Fruit fly (Drosophila melanogaster) S2 (cell line): ENCODE results near the gene Noc3.

Experiments used
- CG8478 ChIP-seq: fragments of >200 bp; optimal IDR thresholded peaks from 2 replicates; lab custom pipeline; 2018
- CTCF ChIP-seq, 2 experiments: fragments of >200 bp; optimal IDR thresholded peaks; 2 replicates each; lab custom pipeline; 2018

The Noc3 gene

DNA sequence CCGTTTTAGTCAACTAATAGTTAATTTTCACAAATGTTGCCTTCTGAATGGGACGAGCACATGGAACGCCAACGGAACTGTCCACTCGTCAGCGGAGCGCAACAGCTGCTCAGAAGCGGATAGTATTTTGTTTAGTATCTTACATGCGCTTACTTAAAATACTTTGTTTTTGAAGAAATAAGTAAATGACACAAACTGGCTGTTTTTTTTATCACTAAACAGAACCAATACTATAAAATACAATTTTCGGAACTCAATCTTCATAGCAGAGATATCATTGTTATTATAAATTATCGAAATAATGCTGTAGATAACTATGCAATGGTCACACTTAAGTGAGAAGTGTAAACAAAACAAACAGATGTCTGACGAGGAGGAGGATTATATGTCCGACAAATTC is at the start of gene Noc3, which contains the start of gene CG10053:
Gene Noc3, minus strand, starts transcription at position 81 of the 400 bp plus-strand sequence.
Gene CG10053, plus strand, starts transcription at position 202 of the 400 bp plus-strand sequence.
- TF ChIP-seq CG8478 (lab: Kevin White, UChicago) = no peak
- TF ChIP-seq CTCF (optimal IDR thresholded peaks at IDR 0.05; lab: Kevin White, UChicago) = no peak

dm6 chr3R:7285662-7286061 is 38.9 kb upstream of the Noc3 start, which contains the start of gene RacGAP84C:
Gene RacGAP84C, plus strand, starts transcription at chr3R:7285962.
- TF ChIP-seq CG8478 (lab: Kevin White, UChicago) = no peak
- TF ChIP-seq CTCF (optimal IDR thresholded peaks at IDR 0.05; lab: Kevin White, UChicago) = no peak

DNA sequence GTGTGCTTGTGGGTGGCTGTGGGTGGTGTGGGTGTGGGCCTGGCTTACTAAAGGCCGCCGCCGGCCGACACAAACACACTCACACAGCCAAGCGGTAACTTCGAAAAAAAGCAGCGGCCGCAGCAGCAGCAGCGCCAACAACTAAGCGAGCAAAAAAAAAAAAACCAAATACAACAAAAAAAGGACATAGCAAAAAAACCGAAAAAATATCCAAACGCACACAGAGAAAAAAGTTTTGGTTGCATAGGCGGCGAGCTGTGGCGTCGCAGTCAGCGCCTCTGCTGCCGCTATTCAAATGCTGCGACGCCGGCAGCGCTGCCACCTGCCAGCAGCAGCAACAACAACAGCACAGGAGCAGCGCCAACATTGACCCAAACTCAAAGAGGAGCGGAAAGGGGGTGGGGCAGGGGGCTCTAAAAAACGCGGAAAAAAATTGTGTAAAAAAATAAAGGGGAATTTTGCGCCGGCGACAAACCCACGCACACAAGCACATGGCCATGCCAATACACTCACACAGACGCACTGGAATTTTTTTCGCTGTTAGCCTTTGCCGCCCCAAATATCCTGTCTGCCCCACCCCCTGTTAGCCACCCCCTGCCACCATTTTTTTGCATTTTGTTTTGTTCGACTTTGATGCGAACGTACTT is 35.6 kb upstream of the Noc3 start:
- TF ChIP-seq CG8478 (lab: Kevin White, UChicago) (no peak), CTCF (optimal IDR thresholded peaks at IDR 0.05; lab: Kevin White, UChicago) (no peak)

- no peak for TF ChIP-seq CG8478 (lab: Kevin White, UChicago)
- TF ChIP-seq CTCF (optimal IDR thresholded peaks at IDR 0.05; lab: Kevin White, UChicago) = no peak
These were observed 30.0 kb upstream of the Noc3 start for dm6 chr3R:7276782-7277181.

dm6 chr3R:7274973-7275525 is 28.3 kb upstream of the Noc3 start:
- no peak for TF ChIP-seq CG8478 (lab: Kevin White, UChicago)
- no peak for TF ChIP-seq CTCF (optimal IDR thresholded peaks at IDR 0.05; lab: Kevin White, UChicago)

DNA sequence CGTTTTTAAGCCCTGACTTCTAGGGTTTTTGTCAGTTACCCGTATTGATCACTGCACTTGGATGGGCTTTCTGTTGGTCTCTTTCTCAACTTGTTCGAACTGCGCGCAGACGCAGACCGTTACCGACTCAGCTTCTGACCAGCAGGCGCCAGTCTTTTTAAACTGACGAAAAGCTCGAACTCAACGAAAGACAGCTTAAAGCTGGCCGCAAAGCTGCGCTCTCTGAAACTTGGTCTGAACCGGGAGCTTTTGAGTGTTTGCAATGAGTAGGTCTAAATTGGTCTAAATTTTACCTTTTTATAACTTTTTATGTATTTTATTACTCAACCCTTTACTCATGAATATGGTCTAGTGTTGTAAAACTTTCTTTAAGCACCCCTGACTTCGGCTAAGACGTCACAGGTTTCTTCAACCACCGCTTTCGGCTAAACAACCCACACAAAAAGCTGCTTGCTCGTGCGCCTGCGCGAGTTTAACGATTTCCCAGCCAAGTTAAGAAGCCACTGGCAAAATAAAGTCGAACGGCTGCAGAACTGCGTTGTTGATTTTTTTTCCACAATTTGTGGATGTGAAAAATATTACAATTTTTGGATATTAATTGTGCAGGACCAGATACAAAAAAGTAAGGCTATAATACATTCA is 18.9 kb upstream of the Noc3 start, which contains the start of the genes Gld and Syt4:
Gene Gld, minus strand, starts transcription at position 137 of the 642 bp plus-strand sequence.
Gene Syt4, plus strand, starts transcription at position 499 of the 642 bp plus-strand sequence.
- TF ChIP-seq CG8478 (lab: Kevin White, UChicago) = no peak
- TF ChIP-seq CTCF (optimal IDR thresholded peaks at IDR 0.05; lab: Kevin White, UChicago) = no peak

dm6 chr3R:7259554-7259953 is 12.8 kb upstream of the Noc3 start:
- TF ChIP-seq CTCF (optimal IDR thresholded peaks at IDR 0.05; lab: Kevin White, UChicago) (no peak), CG8478 (lab: Kevin White, UChicago) (no peak)

- TF ChIP-seq CG8478 (lab: Kevin White, UChicago) = no peak
- TF ChIP-seq CTCF (optimal IDR thresholded peaks at IDR 0.05; lab: Kevin White, UChicago) = no peak
These were observed 5.1 kb upstream of the Noc3 start, which contains the start of gene Obp84a for dm6 chr3R:7251857-7252256. Gene Obp84a, minus strand, starts transcription at chr3R:7251957.

DNA sequence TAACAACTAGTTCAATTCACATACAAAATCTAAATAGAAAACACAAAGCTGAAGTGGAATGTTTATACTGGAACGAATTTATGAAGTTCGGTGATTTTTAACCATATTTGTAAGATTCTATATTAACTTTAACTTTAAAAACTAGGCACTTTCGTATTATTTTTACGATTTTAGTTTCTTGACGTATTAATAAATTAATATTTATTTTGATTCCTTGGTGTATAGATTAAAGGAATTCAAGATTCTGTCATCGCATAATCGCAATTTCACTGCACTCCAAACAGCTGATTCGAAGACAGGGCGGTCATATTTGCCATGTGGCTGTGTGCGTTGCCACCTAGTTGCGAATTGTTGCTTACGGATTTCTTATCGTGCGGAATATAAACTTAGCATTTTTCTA is 2.7 kb upstream of the Noc3 start, which contains the start of the genes CG1227 and Dtwd2:
Gene CG1227, minus strand, starts transcription at position 279 of the 400 bp plus-strand sequence.
Gene Dtwd2, plus strand, starts transcription at position 336 of the 400 bp plus-strand sequence.
- no peak for TF ChIP-seq CTCF (optimal IDR thresholded peaks at IDR 0.05; lab: Kevin White, UChicago)
- no peak for TF ChIP-seq CG8478 (lab: Kevin White, UChicago)

dm6 chr3R:7241460-7241859 is 5.3 kb downstream of the Noc3 start, which contains the start of gene CG14607:
Gene CG14607, plus strand, starts transcription at chr3R:7241760.
- TF ChIP-seq CTCF (optimal IDR thresholded peaks at IDR 0.05; lab: Kevin White, UChicago) (no peak), CG8478 (lab: Kevin White, UChicago) (no peak)

dm6 chr3R:7223972-7224464 is 22.8 kb downstream of the Noc3 start, which contains the start of gene thw:
Gene thw, plus strand, starts transcription at chr3R:7224414.
- TF ChIP-seq CG8478 (lab: Kevin White, UChicago) = no peak
- TF ChIP-seq CTCF (optimal IDR thresholded peaks at IDR 0.05; lab: Kevin White, UChicago) = no peak

- no peak for TF ChIP-seq CTCF (optimal IDR thresholded peaks at IDR 0.05; lab: Kevin White, UChicago)
- no peak for TF ChIP-seq CG8478 (lab: Kevin White, UChicago)
These were observed 27.2 kb downstream of the Noc3 start, which contains the start of gene CG14605 for dm6 chr3R:7219605-7220004. Gene CG14605, minus strand, starts transcription at chr3R:7219705.

DNA sequence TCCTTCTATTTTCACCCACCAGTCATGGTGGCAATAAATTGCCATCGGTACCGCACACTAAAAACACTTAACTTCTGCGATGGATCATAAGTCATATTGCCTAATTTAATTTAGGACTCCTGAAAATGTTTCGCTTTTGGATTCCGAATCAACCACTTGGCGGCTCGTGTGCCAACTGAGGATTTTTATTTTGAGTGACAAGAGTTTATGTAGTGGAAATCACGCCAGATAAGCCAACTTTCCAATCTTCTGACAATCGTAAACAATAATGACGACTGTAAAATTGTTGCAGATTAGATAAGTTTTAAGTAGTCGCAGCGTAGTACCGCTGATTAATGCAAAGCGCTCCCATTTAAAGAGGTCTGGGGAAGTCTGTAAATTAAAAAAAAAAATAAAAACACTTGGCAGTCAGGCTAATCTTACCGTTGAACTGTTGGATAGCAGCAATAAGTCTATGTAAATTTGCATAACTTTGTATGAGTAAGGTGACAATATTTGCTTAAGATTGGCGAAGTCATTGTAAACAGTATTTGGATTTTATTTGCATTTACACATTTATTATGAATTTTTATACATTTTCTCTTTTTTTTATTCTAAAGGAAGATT is 29.7 kb downstream of the Noc3 start, which contains the start of gene CG14606:
Gene CG14606, minus strand, starts transcription at position 160 of the 606 bp plus-strand sequence.
- TF ChIP-seq CG8478 (lab: Kevin White, UChicago) = no peak
- TF ChIP-seq CTCF (optimal IDR thresholded peaks at IDR 0.05; lab: Kevin White, UChicago) = no peak

dm6 chr3R:7208331-7208730 is 38.4 kb downstream of the Noc3 start, which contains the start of gene CG1288:
Gene CG1288, minus strand, starts transcription at chr3R:7208431.
- no peak for TF ChIP-seq CG8478 (lab: Kevin White, UChicago)
- no peak for TF ChIP-seq CTCF (optimal IDR thresholded peaks at IDR 0.05; lab: Kevin White, UChicago)
